Worm (Caenorhabditis elegans) whole organism, midembryonic: ENCODE data around the gene W06G6.15.

Experiments used
- T22C8.4 ChIP-seq: fragments of 200-800 bp; sonication (Bioruptor generic); IDR thresholded peaks from 2 replicates; pipeline ENCODE4 v1.3.6; 2022; ENCODE audit warnings: missing genetic modification characterization, missing compliant biosample characterization
- flt-1 ChIP-seq: fragments of 200-800 bp; sonication (Bioruptor generic); IDR thresholded peaks from 2 replicates; pipeline ENCODE4 v1.3.6; 2022; ENCODE audit warnings: missing genetic modification characterization, missing compliant biosample characterization
- med-1 ChIP-seq: sonication (generic microtip); optimal IDR thresholded peaks from 2 replicates; lab custom pipeline; 2017; ENCODE audit warnings: missing genetic modification characterization, mild to moderate bottlenecking, missing compliant biosample characterization, antibody characterized with exemption, missing genetic modification reagents; ENCODE audit not compliant: insufficient read depth
- ref-1 ChIP-seq: fragments of 200-800 bp; sonication (Bioruptor generic); conservative IDR thresholded peaks from 2 replicates; pipeline ENCODE4 v1.3.6; 2022; ENCODE audit warnings: missing genetic modification reagents, missing genetic modification characterization, missing compliant biosample characterization
- ztf-29 ChIP-seq: fragments of 200-800 bp; sonication (Bioruptor generic); IDR thresholded peaks from 2 replicates; pipeline ENCODE4 v1.3.6; 2022; ENCODE audit warnings: missing genetic modification reagents, missing genetic modification characterization, missing compliant biosample characterization

DNA sequence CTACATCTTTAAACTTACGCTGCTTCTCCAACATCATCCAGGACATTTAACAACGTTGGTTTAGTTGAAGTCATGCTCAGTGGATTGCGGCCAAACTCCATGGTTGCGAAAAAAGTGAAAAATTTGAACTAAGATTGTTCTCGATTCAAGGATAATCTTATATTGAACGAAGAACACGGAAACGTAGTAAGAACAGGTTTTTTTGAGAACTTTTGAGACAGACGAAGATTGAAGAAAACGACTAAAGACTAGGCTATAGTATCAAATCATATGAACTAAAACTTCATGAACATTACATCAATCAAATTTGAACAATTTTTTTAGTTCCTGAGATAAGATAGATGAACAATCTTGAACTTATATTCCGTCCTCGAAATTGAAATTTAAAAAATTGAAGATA, 7.2 kb upstream of the W06G6.15 start, which contains the start of gene W06G6.10:
- TF ChIP-seq ztf-29 (GFP tag; lab: Robert Waterston, UW): no peak
- TF ChIP-seq flt-1: no peak
- TF ChIP-seq med-1 (GFP tag; lab: Kevin White, UChicago): no peak
- TF ChIP-seq ref-1 (GFP tag; lab: Robert Waterston, UW): no peak
- TF ChIP-seq T22C8.4: no peak
